Worm (Caenorhabditis elegans) whole organism, L2 larva: ENCODE measurements around the gene srab-4.

Experiments used
- ZK546.5 ChIP-seq: sonication (generic microtip); optimal IDR thresholded peaks from 2 replicates; lab custom pipeline; 2017; ENCODE audit warnings: missing biosample characterization, missing genetic modification characterization
- blmp-1 ChIP-seq: sonication (generic microtip); optimal IDR thresholded peaks from 2 replicates; lab custom pipeline; 2017; ENCODE audit warnings: missing genetic modification characterization, mild to moderate bottlenecking, missing compliant biosample characterization, antibody characterized with exemption, moderate library complexity; ENCODE audit not compliant: insufficient read depth
- elt-1 ChIP-seq: fragments of 150-350 bp; optimal IDR thresholded peaks from 2 replicates; lab custom pipeline; 2014; ENCODE audit warnings: missing biosample characterization, missing genetic modification characterization
- lin-11 ChIP-seq: fragments of 150-350 bp; sonication (generic microtip); optimal IDR thresholded peaks from 2 replicates; lab custom pipeline; 2014; ENCODE audit warnings: missing biosample characterization, missing genetic modification characterization, inconsistent platforms, mixed read lengths
- mdl-1 ChIP-seq, 2 experiments: fragments of 150-350 bp in 1 of 2; sonication (generic microtip) in 1 of 2; optimal IDR thresholded peaks; 2 replicates each; lab custom pipeline; 2017; ENCODE audit warnings: missing biosample characterization in 2 of 2, missing genetic modification characterization in 2 of 2
- nhr-12 ChIP-seq: fragments of 150-350 bp; optimal IDR thresholded peaks from 2 replicates; lab custom pipeline; 2014; ENCODE audit warnings: missing biosample characterization, missing genetic modification characterization
- nhr-77 ChIP-seq: fragments of 150-350 bp; optimal IDR thresholded peaks from 2 replicates; lab custom pipeline; 2014; ENCODE audit warnings: missing biosample characterization, missing genetic modification characterization
- skn-1 ChIP-seq: sonication (generic microtip); optimal IDR thresholded peaks from 2 replicates; lab custom pipeline; 2017; ENCODE audit warnings: missing biosample characterization, missing genetic modification characterization
- zag-1 ChIP-seq: fragments of 150-350 bp; optimal IDR thresholded peaks from 2 replicates; lab custom pipeline; 2014; ENCODE audit warnings: missing biosample characterization, missing genetic modification characterization
- ztf-11 ChIP-seq: sonication (generic microtip); optimal IDR thresholded peaks from 2 replicates; lab custom pipeline; 2017; ENCODE audit warnings: missing biosample characterization, missing genetic modification characterization

- TF ChIP-seq nhr-77 (tag; lab: Kevin White, UChicago) (no peak), skn-1 (no peak), lin-11 (no peak), nhr-12 (tag; lab: Kevin White, UChicago) (no peak), mdl-1 (tag; optimal IDR thresholded peaks at IDR 0.05; lab: Kevin White, UChicago) (no peak), zag-1 (tag; lab: Kevin White, UChicago) (no peak), ZK546.5 (tag; lab: Kevin White, UChicago) (no peak), blmp-1 (no peak), elt-1 (tag; lab: Kevin White, UChicago) (no peak), ztf-11 (no peak)
Observed at ce11 chrV:7015872-7016271, 11.9 kb downstream of the srab-4 start, which contains the start of gene C33G8.13.
